Worm (Caenorhabditis elegans): ENCODE measurements around the gene H18N23.2.
A peak's percentile ranks its signal among the peaks of the same experiment; 100 is the strongest.
"Not testable (repeated sequence)": the region's sequence is repeated elsewhere in the genome, so short reads cannot be mapped to it uniquely, and the experiment has no call there.

Gene H18N23.2

ce11 chrX:17610406-17610981, 30.2 kb downstream of the H18N23.2 start:
- TF ChIP-seq B0310.2 (tag; optimal IDR thresholded peaks at IDR 0.05), result no peak
- TF ChIP-seq hnd-1 (tag; optimal IDR thresholded peaks at IDR 0.05), result no peak
- TF ChIP-seq scrt-1 (GFP tag; IDR thresholded peaks at IDR 0.05), result no peak
- 0 out of 2 replicates have a peak, but pooled peaks have one; percentile 64 for TF ChIP-seq sea-1 (GFP tag; conservative IDR thresholded peaks at IDR 0.05)
- TF ChIP-seq tbx-37 (GFP tag; conservative IDR thresholded peaks at IDR 0.05), result peak; percentile 32; the same call in 1 of the 2 replicates
- TF ChIP-seq hmbx-1 (tag; optimal IDR thresholded peaks at IDR 0.05), result no peak
- no peak for TF ChIP-seq pes-1 (GFP tag; IDR thresholded peaks at IDR 0.05)
- TF ChIP-seq hmg-4 (GFP tag; optimal IDR thresholded peaks at IDR 0.05), result peak; percentile 17
- TF ChIP-seq flt-1 (GFP tag; IDR thresholded peaks at IDR 0.05), result no peak

DNA sequence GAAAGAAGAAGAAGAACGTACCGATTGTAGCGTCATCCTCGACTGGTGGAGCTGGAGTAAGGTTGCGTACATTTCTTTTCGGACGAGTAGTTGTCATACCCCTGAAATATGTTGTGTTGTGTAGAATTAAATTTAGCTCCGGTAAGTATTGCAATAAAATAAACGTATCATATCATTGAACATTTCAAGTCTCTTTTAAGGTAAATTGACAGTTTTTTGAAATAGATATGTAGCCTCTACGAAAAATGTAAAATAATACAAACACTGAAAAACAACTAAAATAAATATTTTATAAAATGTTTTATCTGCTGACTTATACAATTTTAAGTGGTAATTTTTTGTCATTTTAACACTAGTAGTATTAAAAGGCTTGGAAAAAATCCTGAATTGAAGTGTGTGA, 30.7 kb downstream of the H18N23.2 start, which contains the start of gene C16H3.3:
Gene C16H3.3, minus strand, starts transcription at position 101 of the 400 bp plus-strand sequence.
- TF ChIP-seq hmg-4 (GFP tag; optimal IDR thresholded peaks at IDR 0.05) (no peak), F13C5.2 (tag; optimal IDR thresholded peaks at IDR 0.05) (no peak), aly-1 (tag; optimal IDR thresholded peaks at IDR 0.05) (no peak), ets-7 (tag; optimal IDR thresholded peaks at IDR 0.05) (no peak), ceh-13 (GFP tag; optimal IDR thresholded peaks at IDR 0.05) (no peak), tbx-37 (GFP tag; conservative IDR thresholded peaks at IDR 0.05) (no peak), scrt-1 (GFP tag; IDR thresholded peaks at IDR 0.05) (no peak), tbx-11 (GFP tag; IDR thresholded peaks at IDR 0.05) (no peak), sea-1 (GFP tag; conservative IDR thresholded peaks at IDR 0.05) (no peak), pes-1 (GFP tag; IDR thresholded peaks at IDR 0.05) (no peak)

ce11 chrX:17601345-17601744, 39.3 kb downstream of the H18N23.2 start:
- TF ChIP-seq F13C5.2 (tag; optimal IDR thresholded peaks at IDR 0.05) (no peak), hmbx-1 (tag; optimal IDR thresholded peaks at IDR 0.05) (no peak)

- no peak for TF ChIP-seq sea-1 (GFP tag; conservative IDR thresholded peaks at IDR 0.05)
- TF ChIP-seq flt-1 (GFP tag; IDR thresholded peaks at IDR 0.05), result no peak
- TF ChIP-seq F13C5.2 (tag; optimal IDR thresholded peaks at IDR 0.05), result no peak
- no peak for TF ChIP-seq ets-7 (tag; optimal IDR thresholded peaks at IDR 0.05)
- no peak for TF ChIP-seq tbx-37 (GFP tag; conservative IDR thresholded peaks at IDR 0.05)
- no peak for TF ChIP-seq B0310.2 (tag; optimal IDR thresholded peaks at IDR 0.05)
- no peak for TF ChIP-seq pes-1 (GFP tag; IDR thresholded peaks at IDR 0.05)
Observed at ce11 chrX:17600139-17600538, 40.5 kb downstream of the H18N23.2 start, which contains the start of gene lec-9. Gene lec-9, plus strand, starts transcription at chrX:17600487.

ce11 chrX:17598712-17599111, 42.0 kb downstream of the H18N23.2 start:
- TF ChIP-seq hnd-1 (tag; optimal IDR thresholded peaks at IDR 0.05), result no peak
- TF ChIP-seq ama-1 (optimal IDR thresholded peaks at IDR 0.05), result no peak
- TF ChIP-seq tbx-37 (GFP tag; conservative IDR thresholded peaks at IDR 0.05), result no peak
- TF ChIP-seq hmg-4 (GFP tag; optimal IDR thresholded peaks at IDR 0.05), result no peak
- no peak for TF ChIP-seq flt-1 (GFP tag; IDR thresholded peaks at IDR 0.05)

- TF ChIP-seq ets-7 (tag; optimal IDR thresholded peaks at IDR 0.05) (no peak), tra-4 (tag; optimal IDR thresholded peaks at IDR 0.05) (no peak), B0310.2 (tag; optimal IDR thresholded peaks at IDR 0.05) (no peak)
Observed at ce11 chrX:17579779-17580178, 60.9 kb downstream of the H18N23.2 start, which contains the start of gene frpr-7. Gene frpr-7, minus strand, starts transcription at chrX:17579879.

ce11 chrX:17579011-17579410, 61.7 kb downstream of the H18N23.2 start, which contains the start of gene F39B3.3:
Gene F39B3.3, minus strand, starts transcription at chrX:17579111.
- TF ChIP-seq ama-1 (optimal IDR thresholded peaks at IDR 0.05); pes-1 (GFP tag; IDR thresholded peaks at IDR 0.05); hmg-4 (GFP tag; optimal IDR thresholded peaks at IDR 0.05): not testable (repeated sequence)
